Fruit fly (Drosophila melanogaster): ENCODE data around the gene CG43740.

CG43740 gene

dm6 chrX:10365748-10366415 is 32.4 kb downstream of the CG43740 start (continued):
- TF ChIP-seq CG16863 (GFP tag; optimal IDR thresholded peaks at IDR 0.05) (no peak), CG10959 (GFP tag; IDR thresholded peaks at IDR 0.05) (no peak), fru (optimal IDR thresholded peaks at IDR 0.05) (no peak), ranshi (GFP tag; IDR thresholded peaks at IDR 0.05) (no peak), Aef1 (GFP tag; IDR thresholded peaks at IDR 0.05) (no peak), Bdp1 (GFP tag; optimal IDR thresholded peaks at IDR 0.05) (no peak), CG2116 (GFP tag; optimal IDR thresholded peaks at IDR 0.05) (peak; percentile 57), fd64A (GFP tag; optimal IDR thresholded peaks at IDR 0.05) (no peak), sens-2 (GFP tag; IDR thresholded peaks at IDR 0.05) (no peak), ap (GFP tag; IDR thresholded peaks at IDR 0.05) (no peak), lab (GFP tag; optimal IDR thresholded peaks at IDR 0.05) (peak; percentile 14), ase (GFP tag; IDR thresholded peaks at IDR 0.05) (no peak), CG30403 (GFP tag; optimal IDR thresholded peaks at IDR 0.05) (no peak), CG9727 (GFP tag; optimal IDR thresholded peaks at IDR 0.05) (no peak), pum (GFP tag; optimal IDR thresholded peaks at IDR 0.05) (no peak), CG2199 (GFP tag; IDR thresholded peaks at IDR 0.05) (no peak), NK7.1 (GFP tag; optimal IDR thresholded peaks at IDR 0.05) (no peak), Bteb2 (GFP tag; optimal IDR thresholded peaks at IDR 0.05) (no peak), CrebB (tag; optimal IDR thresholded peaks at IDR 0.05) (no peak), CG17385 (GFP tag; optimal IDR thresholded peaks at IDR 0.05) (no peak), esg (GFP tag; conservative IDR thresholded peaks at IDR 0.05) (no peak), CG1233 (GFP tag; optimal IDR thresholded peaks at IDR 0.05) (no peak), Antp (GFP tag; optimal IDR thresholded peaks at IDR 0.05) (no peak), Rfx (GFP tag; IDR thresholded peaks at IDR 0.05) (0 out of 2 replicates have a peak, but pooled peaks have one; percentile 21), amos (GFP tag; IDR thresholded peaks at IDR 0.05; ENCODE audit: partially characterized antibody) (peak; percentile 90), CG6689 (GFP tag; IDR thresholded peaks at IDR 0.05) (no peak), slp2 (GFP tag; optimal IDR thresholded peaks at IDR 0.05) (no peak), gro (GFP tag; optimal IDR thresholded peaks at IDR 0.05) (peak; percentile 33), pzg (GFP tag; optimal IDR thresholded peaks at IDR 0.05) (peak; percentile 79), Neu2 (GFP tag; optimal IDR thresholded peaks at IDR 0.05; ENCODE audit: borderline replicate concordance) (no peak), NC2β (GFP tag; optimal IDR thresholded peaks at IDR 0.05) (no peak), bab2 (GFP tag; optimal IDR thresholded peaks at IDR 0.05) (no peak), CG7745 (tag; optimal IDR thresholded peaks at IDR 0.05) (no peak), CG14965 (GFP tag; optimal IDR thresholded peaks at IDR 0.05; ENCODE audit: borderline replicate concordance) (no peak), Hr51 (GFP tag; optimal IDR thresholded peaks at IDR 0.05) (peak; percentile 0 to 12), mld (GFP tag; IDR thresholded peaks at IDR 0.05; ENCODE audit: partially characterized antibody) (peak; percentile 89), HLH54F (GFP tag; optimal IDR thresholded peaks at IDR 0.05) (no peak), unpg (GFP tag; optimal IDR thresholded peaks at IDR 0.05) (peak; percentile 1), CTCF (GFP tag; optimal IDR thresholded peaks at IDR 0.05) (no peak), CG17186 (GFP tag; optimal IDR thresholded peaks at IDR 0.05) (no peak), Dll (GFP tag; IDR thresholded peaks at IDR 0.05; ENCODE audit: partially characterized antibody) (peak; percentile 92), tap (tag; optimal IDR thresholded peaks at IDR 0.05) (no peak), CG12219 (GFP tag; optimal IDR thresholded peaks at IDR 0.05) (no peak), cwo (GFP tag; optimal IDR thresholded peaks at IDR 0.05) (no peak), Dad (GFP tag; optimal IDR thresholded peaks at IDR 0.05) (no peak), CG8089 (GFP tag; optimal IDR thresholded peaks at IDR 0.05) (no peak), CG14667 (GFP tag; IDR thresholded peaks at IDR 0.05) (no peak), CG9876 (GFP tag; optimal IDR thresholded peaks at IDR 0.05) (no peak), CG1647 (GFP tag; optimal IDR thresholded peaks at IDR 0.05) (no peak), vvl (GFP tag; IDR thresholded peaks at IDR 0.05) (no peak), CG17912 (GFP tag; optimal IDR thresholded peaks at IDR 0.05) (no peak), Dfd (GFP tag; optimal IDR thresholded peaks at IDR 0.05) (no peak)

Measured in whole organism, embryonic.